Worm (Caenorhabditis elegans) whole organism, L4 larva: ENCODE data around the gene lurp-2.

Experiments used
- F10B5.3 ChIP-seq: sonication (generic microtip); optimal IDR thresholded peaks from 2 replicates; lab custom pipeline; 2016; ENCODE audit warnings: mild to moderate bottlenecking, missing genetic modification characterization, missing compliant biosample characterization
- T20F7.1 ChIP-seq: fragments of 200-800 bp; sonication (Bioruptor generic); optimal IDR thresholded peaks from 2 replicates; lab custom pipeline; 2018; ENCODE audit warnings: mild to moderate bottlenecking, missing genetic modification characterization, missing compliant biosample characterization
- ZK337.2 ChIP-seq: fragments of 200-800 bp; sonication (Bioruptor generic); IDR thresholded peaks from 2 replicates; pipeline ENCODE4 v1.3.6; 2022; ENCODE audit warnings: missing genetic modification reagents, missing genetic modification characterization, missing compliant biosample characterization
- ZK546.5 ChIP-seq, 2 experiments: sonication (generic microtip); optimal IDR thresholded peaks; 2 replicates each; lab custom pipeline; 2017; ENCODE audit warnings: missing biosample characterization in 2 of 2, missing genetic modification characterization in 2 of 2
- ceh-82 ChIP-seq: sonication (generic microtip); optimal IDR thresholded peaks from 2 replicates; lab custom pipeline; 2017; ENCODE audit warnings: missing biosample characterization, missing genetic modification characterization
- cey-2 ChIP-seq: sonication (generic microtip); optimal IDR thresholded peaks from 3 replicates; lab custom pipeline; 2017; ENCODE audit warnings: missing genetic modification characterization, mild to moderate bottlenecking, missing compliant biosample characterization, antibody characterized with exemption, borderline replicate concordance; ENCODE audit not compliant: insufficient read depth
- daf-8 ChIP-seq: fragments of 200-800 bp; sonication (Bioruptor generic); IDR thresholded peaks from 2 replicates; pipeline ENCODE4 v1.3.6; 2022; ENCODE audit warnings: missing genetic modification characterization, missing compliant biosample characterization
- dpl-1 ChIP-seq: fragments of 150-350 bp; optimal IDR thresholded peaks from 2 replicates; lab custom pipeline; 2014; ENCODE audit warnings: missing biosample characterization, missing genetic modification reagents, missing genetic modification characterization
- nhr-11 ChIP-seq: fragments of 150-350 bp; optimal IDR thresholded peaks from 2 replicates; lab custom pipeline; 2014; ENCODE audit warnings: missing biosample characterization, missing genetic modification characterization
- nhr-77 ChIP-seq: fragments of 150-350 bp; optimal IDR thresholded peaks from 2 replicates; lab custom pipeline; 2014; ENCODE audit warnings: missing biosample characterization, missing genetic modification characterization
- sdz-12 ChIP-seq: fragments of 200-800 bp; sonication (Bioruptor generic); optimal IDR thresholded peaks from 2 replicates; lab custom pipeline; 2018; ENCODE audit warnings: mild to moderate bottlenecking, missing genetic modification characterization, missing compliant biosample characterization
- zfp-3 ChIP-seq: fragments of 200-800 bp; sonication (Bioruptor generic); conservative IDR thresholded peaks from 2 replicates; pipeline ENCODE4 v1.3.6; 2022; ENCODE audit warnings: missing genetic modification reagents, missing genetic modification characterization, missing compliant biosample characterization
- zip-11 ChIP-seq: fragments of 200-800 bp; sonication (Bioruptor generic); IDR thresholded peaks from 2 replicates; pipeline ENCODE4 v1.3.6; 2022; ENCODE audit warnings: missing genetic modification characterization, missing compliant biosample characterization

- TF ChIP-seq nhr-11 (no peak), ceh-82 (tag; lab: Kevin White, UChicago) (no peak), dpl-1 (no peak), zfp-3 (no peak), nhr-77 (no peak), ZK337.2 (no peak), ZK546.5 (tag; optimal IDR thresholded peaks at IDR 0.05; lab: Kevin White, UChicago) (no peak), daf-8 (GFP tag; lab: Robert Waterston, UW) (no peak), T20F7.1 (GFP tag; lab: Kevin White, UChicago) (no peak), F10B5.3 (tag; lab: Kevin White, UChicago) (no peak), sdz-12 (no peak), zip-11 (GFP tag; lab: Robert Waterston, UW) (no peak), cey-2 (tag; lab: Kevin White, UChicago) (no peak)
Measured at ce11 chrV:13426764-13427163, 26.7 kb upstream of the lurp-2 start, which contains the start of gene srd-18.
